Fruit fly (Drosophila melanogaster): ENCODE measurements around the gene NimB4.

Gene NimB4

dm6 chr2L:13976669-13977068 lies 6.9 kb upstream of the NimB4 start, which contains the start of gene NimC1:
Gene NimC1 (minus strand): TSS chr2L:13976769.
- TF ChIP-seq CG8478 (optimal IDR thresholded peaks at IDR 0.05): no peak
- TF ChIP-seq usp (GFP tag; optimal IDR thresholded peaks at IDR 0.05): no peak
- TF ChIP-seq pan (optimal IDR thresholded peaks at IDR 0.05): no peak
- TF ChIP-seq Dll (optimal IDR thresholded peaks at IDR 0.05): no peak
- TF ChIP-seq psq (optimal IDR thresholded peaks at IDR 0.05): no peak
- no peak for TF ChIP-seq EcR (GFP tag; optimal IDR thresholded peaks at IDR 0.05)

- TF ChIP-seq psq (optimal IDR thresholded peaks at IDR 0.05) (no peak), Dll (optimal IDR thresholded peaks at IDR 0.05) (no peak), pan (optimal IDR thresholded peaks at IDR 0.05) (no peak), CG8478 (optimal IDR thresholded peaks at IDR 0.05) (no peak), EcR (GFP tag; optimal IDR thresholded peaks at IDR 0.05) (no peak), usp (GFP tag; optimal IDR thresholded peaks at IDR 0.05) (no peak)
Measured at dm6 chr2L:13972847-13973246, 3.1 kb upstream of the NimB4 start, which contains the start of gene He. Gene He (minus strand): TSS chr2L:13972947.

- no peak for TF ChIP-seq CG8478 (optimal IDR thresholded peaks at IDR 0.05)
- no peak for TF ChIP-seq pan (optimal IDR thresholded peaks at IDR 0.05)
- no peak for TF ChIP-seq psq (optimal IDR thresholded peaks at IDR 0.05)
Measured at dm6 chr2L:13967846-13968350, 1.9 kb downstream of the NimB4 start, which contains the start of gene NimB3. Gene NimB3 (minus strand): TSS chr2L:13967985.

dm6 chr2L:13966732-13967316 lies 3.0 kb downstream of the NimB4 start, which contains the start of gene NimB2:
Gene NimB2 (minus strand): TSS chr2L:13967018.
- no peak for TF ChIP-seq EcR (GFP tag; optimal IDR thresholded peaks at IDR 0.05)

- no peak for TF ChIP-seq pan (optimal IDR thresholded peaks at IDR 0.05)
- TF ChIP-seq CG8478 (optimal IDR thresholded peaks at IDR 0.05): no peak
- no peak for TF ChIP-seq EcR (GFP tag; optimal IDR thresholded peaks at IDR 0.05)
- no peak for TF ChIP-seq psq (optimal IDR thresholded peaks at IDR 0.05)
- no peak for TF ChIP-seq Dll (optimal IDR thresholded peaks at IDR 0.05)
- TF ChIP-seq usp (GFP tag; optimal IDR thresholded peaks at IDR 0.05): no peak
Measured at dm6 chr2L:13963467-13964122, 6.2 kb downstream of the NimB4 start, which contains the start of gene NimB1. Gene NimB1 (plus strand): TSS chr2L:13963507.

- no peak for TF ChIP-seq psq (optimal IDR thresholded peaks at IDR 0.05)
- TF ChIP-seq usp (GFP tag; optimal IDR thresholded peaks at IDR 0.05): no peak
- TF ChIP-seq pan (optimal IDR thresholded peaks at IDR 0.05): no peak
- TF ChIP-seq Dll (optimal IDR thresholded peaks at IDR 0.05): no peak
Measured at dm6 chr2L:13960399-13960798, 9.4 kb downstream of the NimB4 start.

- TF ChIP-seq CG8478 (optimal IDR thresholded peaks at IDR 0.05): no peak
- TF ChIP-seq pan (optimal IDR thresholded peaks at IDR 0.05): no peak
- no peak for TF ChIP-seq Dll (optimal IDR thresholded peaks at IDR 0.05)
- TF ChIP-seq usp (GFP tag; optimal IDR thresholded peaks at IDR 0.05): no peak
- TF ChIP-seq EcR (GFP tag; optimal IDR thresholded peaks at IDR 0.05): no peak
- TF ChIP-seq psq (optimal IDR thresholded peaks at IDR 0.05): no peak
Measured at dm6 chr2L:13957239-13957638, 12.5 kb downstream of the NimB4 start, which contains the start of gene NimA. Gene NimA (plus strand): TSS chr2L:13957539.

dm6 chr2L:13955775-13956174 lies 14.0 kb downstream of the NimB4 start:
- TF ChIP-seq pan (optimal IDR thresholded peaks at IDR 0.05): peak; percentile 94
- no peak for TF ChIP-seq psq (optimal IDR thresholded peaks at IDR 0.05)
- no peak for TF ChIP-seq EcR (GFP tag; optimal IDR thresholded peaks at IDR 0.05)
- TF ChIP-seq Dll (optimal IDR thresholded peaks at IDR 0.05): no peak
- no peak for TF ChIP-seq CG8478 (optimal IDR thresholded peaks at IDR 0.05)
- TF ChIP-seq usp (GFP tag; optimal IDR thresholded peaks at IDR 0.05): no peak

- TF ChIP-seq CG8478 (optimal IDR thresholded peaks at IDR 0.05) (no peak), Dll (optimal IDR thresholded peaks at IDR 0.05) (no peak), pan (optimal IDR thresholded peaks at IDR 0.05) (no peak), EcR (GFP tag; optimal IDR thresholded peaks at IDR 0.05) (no peak), usp (GFP tag; optimal IDR thresholded peaks at IDR 0.05) (no peak), psq (optimal IDR thresholded peaks at IDR 0.05) (no peak)
Measured at dm6 chr2L:13949789-13950188, 20.0 kb downstream of the NimB4 start.

dm6 chr2L:13947476-13947875 lies 22.3 kb downstream of the NimB4 start, which contains the start of gene Vajk3:
Gene Vajk3 (minus strand): TSS chr2L:13947476.
- TF ChIP-seq CG8478 (optimal IDR thresholded peaks at IDR 0.05) (no peak), Dll (optimal IDR thresholded peaks at IDR 0.05) (no peak), usp (GFP tag; optimal IDR thresholded peaks at IDR 0.05) (no peak), pan (optimal IDR thresholded peaks at IDR 0.05) (no peak), EcR (GFP tag; optimal IDR thresholded peaks at IDR 0.05) (no peak), psq (optimal IDR thresholded peaks at IDR 0.05) (no peak)

dm6 chr2L:13934542-13935065 lies 35.2 kb downstream of the NimB4 start, which contains the start of gene Vajk2:
Gene Vajk2 (minus strand): TSS chr2L:13934692.
- TF ChIP-seq pan (optimal IDR thresholded peaks at IDR 0.05) (no peak), usp (GFP tag; optimal IDR thresholded peaks at IDR 0.05) (no peak), CG8478 (optimal IDR thresholded peaks at IDR 0.05) (no peak), psq (optimal IDR thresholded peaks at IDR 0.05) (no peak), EcR (GFP tag; optimal IDR thresholded peaks at IDR 0.05) (no peak), Dll (optimal IDR thresholded peaks at IDR 0.05) (no peak)

dm6 chr2L:13931318-13931717 lies 38.5 kb downstream of the NimB4 start, which contains the start of gene CG42711:
Gene CG42711 (minus strand): TSS chr2L:13931362.
- TF ChIP-seq usp (GFP tag; optimal IDR thresholded peaks at IDR 0.05) (no peak), Dll (optimal IDR thresholded peaks at IDR 0.05) (no peak), CG8478 (optimal IDR thresholded peaks at IDR 0.05) (no peak), pan (optimal IDR thresholded peaks at IDR 0.05) (no peak), EcR (GFP tag; optimal IDR thresholded peaks at IDR 0.05) (no peak), psq (optimal IDR thresholded peaks at IDR 0.05) (no peak)

Data from whole organism.